Worm (Caenorhabditis elegans) whole organism, young adult: ENCODE data around the gene C49F8.3.

Experiments
- B0035.1 ChIP-seq: sonication (generic microtip); optimal IDR thresholded peaks from 2 replicates; lab custom pipeline; 2016; ENCODE audit warnings: missing genetic modification characterization, mild to moderate bottlenecking, missing compliant biosample characterization, missing genotype, missing genetic modification reagents
- C17E4.6 ChIP-seq: fragments of 200-800 bp; sonication (Bioruptor generic); IDR thresholded peaks from 2 replicates; pipeline ENCODE4 v1.3.6; 2022; ENCODE audit warnings: missing genetic modification reagents, missing genetic modification characterization, missing compliant biosample characterization
- F10E7.11 ChIP-seq: sonication (generic microtip); optimal IDR thresholded peaks from 2 replicates; lab custom pipeline; 2017; ENCODE audit warnings: mild to moderate bottlenecking, missing genetic modification characterization, moderate library complexity, missing compliant biosample characterization
- F22D6.2 ChIP-seq: sonication (generic microtip); optimal IDR thresholded peaks from 2 replicates; lab custom pipeline; 2016; ENCODE audit warnings: mild to moderate bottlenecking, missing genetic modification characterization, missing compliant biosample characterization
- F39B2.1 ChIP-seq: fragments of 200-800 bp; sonication (Bioruptor generic); IDR thresholded peaks from 2 replicates; pipeline ENCODE4 v1.3.6; 2022; ENCODE audit warnings: missing genetic modification reagents, missing genetic modification characterization, missing compliant biosample characterization
- F49E8.2 ChIP-seq: sonication (generic microtip); optimal IDR thresholded peaks from 3 replicates; lab custom pipeline; 2017; ENCODE audit warnings: missing genetic modification characterization, mild to moderate bottlenecking, missing compliant biosample characterization, antibody characterized with exemption, moderate library complexity; ENCODE audit not compliant: insufficient read depth
- F57C9.4 ChIP-seq: sonication (generic microtip); optimal IDR thresholded peaks from 2 replicates; lab custom pipeline; 2017; ENCODE audit warnings: mild to moderate bottlenecking, missing genetic modification characterization, missing compliant biosample characterization
- K11D2.4 ChIP-seq: fragments of 200-800 bp; sonication (Bioruptor generic); IDR thresholded peaks from 2 replicates; pipeline ENCODE4 v1.3.6; 2022; ENCODE audit warnings: missing genetic modification reagents, missing genetic modification characterization, missing compliant biosample characterization
- T07F8.4 ChIP-seq: sonication (generic microtip); optimal IDR thresholded peaks from 2 replicates; lab custom pipeline; 2016; ENCODE audit warnings: mild to moderate bottlenecking, missing genetic modification characterization, moderate library complexity, missing compliant biosample characterization
- Y56A3A.18 ChIP-seq: fragments of 200-800 bp; sonication (Bioruptor generic); IDR thresholded peaks from 2 replicates; pipeline ENCODE4 v1.3.6; 2022; ENCODE audit warnings: missing genetic modification reagents, missing genetic modification characterization, missing compliant biosample characterization
- Y67H2A.10 ChIP-seq: fragments of 200-800 bp; sonication (Bioruptor generic); conservative IDR thresholded peaks from 2 replicates; pipeline ENCODE4 v1.3.6; 2022; ENCODE audit warnings: missing genetic modification reagents, missing genetic modification characterization, missing compliant biosample characterization
- Y95B8A.8 ChIP-seq: fragments of 200-800 bp; sonication (Bioruptor generic); IDR thresholded peaks from 2 replicates; pipeline ENCODE4 v1.3.6; 2022; ENCODE audit warnings: missing genetic modification reagents, missing genetic modification characterization, missing compliant biosample characterization
- aptf-2 ChIP-seq: fragments of 200-800 bp; sonication (Bioruptor generic); conservative IDR thresholded peaks from 2 replicates; pipeline ENCODE4 v1.3.6; 2022; ENCODE audit warnings: missing genetic modification reagents, missing genetic modification characterization, missing compliant biosample characterization
- aptf-3 ChIP-seq: fragments of 200-800 bp; sonication (Bioruptor generic); IDR thresholded peaks from 2 replicates; pipeline ENCODE4 v1.3.6; 2022; ENCODE audit warnings: missing genetic modification characterization, missing compliant biosample characterization
- attf-3 ChIP-seq: fragments of 200-800 bp; sonication (Bioruptor generic); conservative IDR thresholded peaks from 2 replicates; pipeline ENCODE4 v1.3.6; 2022; ENCODE audit warnings: missing genetic modification reagents, missing genetic modification characterization, missing compliant biosample characterization
- attf-5 ChIP-seq: fragments of 200-800 bp; sonication (Bioruptor generic); optimal IDR thresholded peaks from 2 replicates; lab custom pipeline; 2018; ENCODE audit warnings: mild to moderate bottlenecking, missing genetic modification characterization, missing compliant biosample characterization
- attf-6 ChIP-seq: fragments of 200-800 bp; sonication (Bioruptor generic); IDR thresholded peaks from 2 replicates; pipeline ENCODE4 v1.3.6; 2022; ENCODE audit warnings: missing genetic modification reagents, missing genetic modification characterization, missing compliant biosample characterization
- cebp-2 ChIP-seq: fragments of 200-800 bp; sonication (Bioruptor generic); IDR thresholded peaks from 2 replicates; pipeline ENCODE4 v1.3.6; 2022; ENCODE audit warnings: missing genetic modification characterization, missing compliant biosample characterization
- ceh-58 ChIP-seq: fragments of 200-800 bp; sonication (Bioruptor generic); IDR thresholded peaks from 2 replicates; pipeline ENCODE4 v1.3.6; 2022; ENCODE audit warnings: missing genetic modification characterization, missing compliant biosample characterization
- die-1 ChIP-seq: sonication (generic microtip); optimal IDR thresholded peaks from 2 replicates; lab custom pipeline; 2016; ENCODE audit warnings: missing genotype, mild to moderate bottlenecking, missing genetic modification characterization, missing compliant biosample characterization
- efl-1 ChIP-seq: fragments of 150-350 bp; optimal IDR thresholded peaks from 2 replicates; lab custom pipeline; 2014; ENCODE audit warnings: missing biosample characterization, missing genetic modification reagents, missing genetic modification characterization
- egl-44 ChIP-seq: fragments of 200-800 bp; sonication (Bioruptor generic); IDR thresholded peaks from 2 replicates; pipeline ENCODE4 v1.3.6; 2022; ENCODE audit warnings: missing genetic modification reagents, missing genetic modification characterization, missing compliant biosample characterization
- gei-17 ChIP-seq: fragments of 200-800 bp; sonication (Bioruptor generic); optimal IDR thresholded peaks from 2 replicates; lab custom pipeline; 2018; ENCODE audit warnings: mild to moderate bottlenecking, missing genetic modification characterization, missing compliant biosample characterization
- hlh-12 ChIP-seq: sonication (generic microtip); optimal IDR thresholded peaks from 2 replicates; lab custom pipeline; 2016; ENCODE audit warnings: missing genetic modification characterization, missing compliant biosample characterization
- hmg-1.2 ChIP-seq: fragments of 200-800 bp; sonication (Bioruptor generic); IDR thresholded peaks from 2 replicates; pipeline ENCODE4 v1.3.6; 2022; ENCODE audit warnings: missing genetic modification reagents, missing genetic modification characterization, missing compliant biosample characterization
- hmg-20 ChIP-seq: fragments of 200-800 bp; sonication (Bioruptor generic); IDR thresholded peaks from 2 replicates; pipeline ENCODE4 v1.3.6; 2022; ENCODE audit warnings: missing genetic modification reagents, missing genetic modification characterization, missing compliant biosample characterization
- hrde-1 ChIP-seq: sonication (generic microtip); optimal IDR thresholded peaks from 2 replicates; lab custom pipeline; 2016; ENCODE audit warnings: missing genetic modification characterization, mild to moderate bottlenecking, missing compliant biosample characterization, moderate library complexity, missing genotype, missing genetic modification reagents, borderline replicate concordance
- hsf-1 ChIP-seq: fragments of 200-800 bp; sonication (Bioruptor generic); IDR thresholded peaks from 2 replicates; pipeline ENCODE4 v1.3.6; 2022; ENCODE audit warnings: missing genetic modification reagents, missing genetic modification characterization, missing compliant biosample characterization
- lag-1 ChIP-seq: fragments of 200-800 bp; sonication (Bioruptor generic); IDR thresholded peaks from 2 replicates; pipeline ENCODE4 v1.3.6; 2022; ENCODE audit warnings: missing genetic modification reagents, missing genetic modification characterization, missing compliant biosample characterization
- lin-26 ChIP-seq: fragments of 200-800 bp; sonication (Bioruptor generic); IDR thresholded peaks from 2 replicates; pipeline ENCODE4 v1.3.6; 2022; ENCODE audit warnings: missing genetic modification reagents, missing genetic modification characterization, missing compliant biosample characterization
- lin-40 ChIP-seq: sonication (generic microtip); optimal IDR thresholded peaks from 2 replicates; lab custom pipeline; 2016; ENCODE audit warnings: missing genetic modification characterization, mild to moderate bottlenecking, missing compliant biosample characterization, missing genotype, missing genetic modification reagents
- lsy-27 ChIP-seq: sonication (generic microtip); optimal IDR thresholded peaks from 2 replicates; lab custom pipeline; 2017; ENCODE audit warnings: missing genetic modification characterization, mild to moderate bottlenecking, missing compliant biosample characterization, antibody characterized with exemption, missing genotype, borderline replicate concordance; ENCODE audit not compliant: insufficient read depth
- mcd-1 ChIP-seq: fragments of 200-800 bp; sonication (Bioruptor generic); IDR thresholded peaks from 2 replicates; pipeline ENCODE4 v1.3.6; 2022; ENCODE audit warnings: missing genetic modification reagents, missing genetic modification characterization, missing compliant biosample characterization
- mel-28 ChIP-seq: sonication (generic microtip); optimal IDR thresholded peaks from 2 replicates; lab custom pipeline; 2016; ENCODE audit warnings: borderline replicate concordance, mild to moderate bottlenecking, missing genetic modification characterization, missing compliant biosample characterization
- mxl-1 ChIP-seq: sonication (generic microtip); optimal IDR thresholded peaks from 2 replicates; lab custom pipeline; 2016; ENCODE audit warnings: missing genetic modification characterization, missing compliant biosample characterization
- nhr-90 ChIP-seq: sonication (generic microtip); optimal IDR thresholded peaks from 2 replicates; lab custom pipeline; 2016; ENCODE audit warnings: missing genotype, mild to moderate bottlenecking, missing genetic modification characterization, missing compliant biosample characterization
- rpc-1 ChIP-seq, 2 experiments: fragments of 150-350 bp in 1 of 2; sonication (generic microtip) in 1 of 2; optimal IDR thresholded peaks; 2 replicates each; lab custom pipeline; 2014 to 2018; ENCODE audit warnings: missing biosample characterization in 1 of 2, missing genetic modification characterization in 1 of 2, missing genetic modification reagents in 1 of 2, missing genotype in 1 of 2
- snpc-1.3 ChIP-seq: sonication (generic microtip); optimal IDR thresholded peaks from 2 replicates; lab custom pipeline; 2017; ENCODE audit warnings: missing genetic modification characterization, mild to moderate bottlenecking, missing compliant biosample characterization, antibody characterized with exemption, moderate library complexity, missing genotype, missing genetic modification reagents; ENCODE audit not compliant: insufficient read depth
- snpc-3.4 ChIP-seq: sonication (generic microtip); optimal IDR thresholded peaks from 2 replicates; lab custom pipeline; 2017; ENCODE audit warnings: missing genetic modification characterization, mild to moderate bottlenecking, missing compliant biosample characterization, antibody characterized with exemption, moderate library complexity, missing genotype, missing genetic modification reagents
- snpc-4 ChIP-seq, 5 experiments: fragments of 150-350 bp in 1 of 5; sonication (generic microtip) in 4 of 5; optimal IDR thresholded peaks; 2 replicates each; lab custom pipeline; 2014 to 2018; ENCODE audit warnings: missing genetic modification characterization in 5 of 5, missing biosample characterization in 3 of 5, antibody characterized with exemption in 2 of 5, mild to moderate bottlenecking in 2 of 5, missing compliant biosample characterization in 2 of 5, missing genotype in 2 of 5, moderate library complexity in 2 of 5, missing genetic modification reagents in 1 of 5
- zfh-2 ChIP-seq: fragments of 200-800 bp; sonication (Bioruptor generic); conservative IDR thresholded peaks from 2 replicates; pipeline ENCODE4 v1.3.6; 2022; ENCODE audit warnings: missing genetic modification reagents, missing genetic modification characterization, missing compliant biosample characterization
- ztf-18 ChIP-seq: sonication (generic microtip); optimal IDR thresholded peaks from 2 replicates; lab custom pipeline; 2016; ENCODE audit warnings: missing genotype, mild to moderate bottlenecking, missing genetic modification characterization, missing compliant biosample characterization
- ztf-22 ChIP-seq: fragments of 200-800 bp; sonication (Bioruptor generic); optimal IDR thresholded peaks from 2 replicates; lab custom pipeline; 2018; ENCODE audit warnings: mild to moderate bottlenecking, missing genetic modification characterization, moderate library complexity, missing compliant biosample characterization
- ztf-26 ChIP-seq: sonication (generic microtip); optimal IDR thresholded peaks from 2 replicates; lab custom pipeline; 2017; ENCODE audit warnings: missing genetic modification characterization, missing compliant biosample characterization
- ztf-3 ChIP-seq: fragments of 200-800 bp; sonication (Bioruptor generic); optimal IDR thresholded peaks from 2 replicates; lab custom pipeline; 2018; ENCODE audit warnings: mild to moderate bottlenecking, missing genetic modification characterization, missing compliant biosample characterization

C49F8.3 gene

ce11 chrX:13349230-13350122, 37.9 kb downstream of the C49F8.3 start (continued):
- TF ChIP-seq mcd-1 (no peak), efl-1 (GFP tag; lab: Kevin White, UChicago) (no peak), Y56A3A.18 (peak; percentile 44), hlh-12 (tag; lab: Kevin White, UChicago) (no peak), hmg-20 (GFP tag; lab: Robert Waterston, UW) (no peak), C17E4.6 (GFP tag; lab: Robert Waterston, UW) (no peak), F49E8.2 (tag; lab: Kevin White, UChicago) (no peak), hsf-1 (peak; percentile 36; the same call in 1 of the 2 replicates), egl-44 (GFP tag; lab: Robert Waterston, UW) (no peak), T07F8.4 (no peak), K11D2.4 (GFP tag; lab: Robert Waterston, UW) (peak; percentile 54; the same call in 1 of the 2 replicates), rpc-1 (optimal IDR thresholded peaks at IDR 0.05; lab: Kevin White, UChicago) (no peak), rpc-1 (tag; optimal IDR thresholded peaks at IDR 0.05; lab: Kevin White, UChicago) (no peak), mel-28 (tag; lab: Kevin White, UChicago) (no peak), Y95B8A.8 (GFP tag; lab: Robert Waterston, UW) (no peak), attf-5 (GFP tag; lab: Kevin White, UChicago) (peak; percentile 43), ztf-22 (GFP tag; lab: Kevin White, UChicago) (no peak), ceh-58 (no peak), snpc-4 (GFP tag; optimal IDR thresholded peaks at IDR 0.05; lab: Kevin White, UChicago) (no peak), snpc-4 (tag; optimal IDR thresholded peaks at IDR 0.05; lab: Kevin White, UChicago) (no peak), B0035.1 (tag; lab: Kevin White, UChicago) (peak; percentile 19), ztf-3 (GFP tag; lab: Kevin White, UChicago) (no peak), aptf-2 (GFP tag; lab: Robert Waterston, UW) (no peak), attf-6 (GFP tag; lab: Robert Waterston, UW) (no peak), ztf-26 (tag; lab: Kevin White, UChicago) (peak; percentile 61), lin-26 (GFP tag; lab: Robert Waterston, UW) (peak; percentile 52; the same call in 1 of the 2 replicates), F57C9.4 (tag; lab: Kevin White, UChicago) (no peak), snpc-1.3 (no peak), aptf-3 (no peak), mxl-1 (tag; lab: Kevin White, UChicago) (no peak), lin-40 (peak; percentile 65), attf-3 (GFP tag; lab: Robert Waterston, UW) (no peak), nhr-90 (tag; lab: Kevin White, UChicago) (peak; percentile 26), die-1 (tag; lab: Kevin White, UChicago) (peak; percentile 13), ztf-18 (no peak), gei-17 (GFP tag; lab: Kevin White, UChicago) (peak; percentile 67), lsy-27 (tag; lab: Kevin White, UChicago) (no peak), Y67H2A.10 (GFP tag; lab: Robert Waterston, UW) (no peak), F22D6.2 (tag; lab: Kevin White, UChicago) (peak; percentile 62), F10E7.11 (tag; lab: Kevin White, UChicago) (no peak), zfh-2 (GFP tag; lab: Robert Waterston, UW) (no peak), lag-1 (no peak), hmg-1.2 (GFP tag; lab: Robert Waterston, UW) (no peak), snpc-3.4 (tag; lab: Kevin White, UChicago) (no peak), hrde-1 (tag; lab: Kevin White, UChicago) (no peak), F39B2.1 (GFP tag; lab: Robert Waterston, UW) (no peak), cebp-2 (0 out of 2 replicates have a peak, but pooled peaks have one; percentile 4)
